Worm (Caenorhabditis elegans) whole organism, L4 larva: ENCODE results near the gene R05H5.4.
A peak's percentile ranks its signal among the peaks of the same experiment; 100 is the strongest.

ENCODE experiments used
- D1046.2 ChIP-seq: fragments of 200-800 bp; sonication (Bioruptor generic); IDR thresholded peaks from 2 replicates; pipeline ENCODE4 v1.3.6; 2022; ENCODE audit warnings: missing genetic modification characterization, missing compliant biosample characterization
- F10B5.3 ChIP-seq: sonication (generic microtip); optimal IDR thresholded peaks from 2 replicates; lab custom pipeline; 2016; ENCODE audit warnings: mild to moderate bottlenecking, missing genetic modification characterization, missing compliant biosample characterization
- F37D6.2 ChIP-seq: sonication (generic microtip); optimal IDR thresholded peaks from 2 replicates; lab custom pipeline; 2016; ENCODE audit warnings: mild to moderate bottlenecking, missing genetic modification characterization, missing compliant biosample characterization
- F44E2.7 ChIP-seq: fragments of 200-800 bp; sonication (Bioruptor generic); IDR thresholded peaks from 2 replicates; pipeline ENCODE4 v2.1.2; 2022; ENCODE audit warnings: missing genetic modification characterization, missing compliant biosample characterization
- F49E8.2 ChIP-seq: sonication (generic microtip); optimal IDR thresholded peaks from 2 replicates; lab custom pipeline; 2016; ENCODE audit warnings: missing compliant biosample characterization, mild to moderate bottlenecking, missing genetic modification characterization, borderline replicate concordance
- T26A8.4 ChIP-seq: fragments of 200-800 bp; sonication (Bioruptor generic); IDR thresholded peaks from 2 replicates; pipeline ENCODE4 v1.3.6; 2022; ENCODE audit warnings: missing genetic modification characterization, missing compliant biosample characterization
- ZK337.2 ChIP-seq: fragments of 200-800 bp; sonication (Bioruptor generic); IDR thresholded peaks from 2 replicates; pipeline ENCODE4 v1.3.6; 2022; ENCODE audit warnings: missing genetic modification reagents, missing genetic modification characterization, missing compliant biosample characterization
- ZK546.5 ChIP-seq, 2 experiments: sonication (generic microtip); optimal IDR thresholded peaks; 2 replicates each; lab custom pipeline; 2017; ENCODE audit warnings: missing biosample characterization in 2 of 2, missing genetic modification characterization in 2 of 2
- aha-1 ChIP-seq: fragments of 150-350 bp; peaks from one replicate; lab custom pipeline; 2014; ENCODE audit warnings: missing biosample characterization, missing genetic modification characterization
- arid-1 ChIP-seq: fragments of 200-800 bp; sonication (Bioruptor generic); conservative IDR thresholded peaks from 2 replicates; pipeline ENCODE4 v1.3.6; 2022; ENCODE audit warnings: missing genetic modification reagents, missing genetic modification characterization, missing compliant biosample characterization
- attf-4 ChIP-seq: sonication (generic microtip); optimal IDR thresholded peaks from 3 replicates; lab custom pipeline; 2017; ENCODE audit warnings: missing biosample characterization, missing genetic modification characterization
- ceh-20 ChIP-seq: fragments of 200-800 bp; sonication (Bioruptor generic); IDR thresholded peaks from 2 replicates; pipeline ENCODE4 v1.3.6; 2022; ENCODE audit warnings: missing genetic modification reagents, missing genetic modification characterization, missing compliant biosample characterization
- ceh-82 ChIP-seq: sonication (generic microtip); optimal IDR thresholded peaks from 2 replicates; lab custom pipeline; 2017; ENCODE audit warnings: missing biosample characterization, missing genetic modification characterization
- ces-1 ChIP-seq: fragments of 150-350 bp; sonication (generic microtip); optimal IDR thresholded peaks from 4 replicates; lab custom pipeline; 2014; ENCODE audit warnings: missing biosample characterization, missing genetic modification reagents, missing genetic modification characterization
- cey-2 ChIP-seq: sonication (generic microtip); optimal IDR thresholded peaks from 3 replicates; lab custom pipeline; 2017; ENCODE audit warnings: missing genetic modification characterization, mild to moderate bottlenecking, missing compliant biosample characterization, antibody characterized with exemption, borderline replicate concordance; ENCODE audit not compliant: insufficient read depth
- ctbp-1 ChIP-seq: fragments of 200-800 bp; sonication (Bioruptor generic); IDR thresholded peaks from 2 replicates; pipeline ENCODE4 v1.3.6; 2022; ENCODE audit warnings: missing genetic modification reagents, missing genetic modification characterization, missing compliant biosample characterization
- daf-12 ChIP-seq: fragments of 150-350 bp; optimal IDR thresholded peaks from 2 replicates; lab custom pipeline; 2014; ENCODE audit warnings: missing biosample characterization, missing genetic modification reagents, missing genetic modification characterization
- daf-16 ChIP-seq, 3 experiments: sonication (generic microtip); optimal IDR thresholded peaks; 2 replicates each; lab custom pipeline; 2016 to 2017; ENCODE audit warnings: missing genetic modification characterization in 3 of 3, missing genetic modification reagents in 3 of 3, mild to moderate bottlenecking in 2 of 3, missing compliant biosample characterization in 2 of 3, missing biosample characterization in 1 of 3, moderate library complexity in 1 of 3
- daf-8 ChIP-seq: fragments of 200-800 bp; sonication (Bioruptor generic); IDR thresholded peaks from 2 replicates; pipeline ENCODE4 v1.3.6; 2022; ENCODE audit warnings: missing genetic modification characterization, missing compliant biosample characterization
- dmd-6 ChIP-seq: fragments of 200-800 bp; sonication (Bioruptor generic); IDR thresholded peaks from 2 replicates; pipeline ENCODE4 v1.3.6; 2022; ENCODE audit warnings: missing genetic modification reagents, missing genetic modification characterization, missing compliant biosample characterization
- duxl-1 ChIP-seq: sonication (generic microtip); optimal IDR thresholded peaks from 2 replicates; lab custom pipeline; 2016; ENCODE audit warnings: mild to moderate bottlenecking, missing genetic modification characterization, moderate library complexity, missing compliant biosample characterization; ENCODE audit not compliant: poor library complexity
- egl-27 ChIP-seq: sonication (generic microtip); optimal IDR thresholded peaks from 3 replicates; lab custom pipeline; 2017; ENCODE audit warnings: missing biosample characterization, missing genetic modification reagents, missing genetic modification characterization
- egl-43 ChIP-seq: fragments of 200-800 bp; sonication (Bioruptor generic); IDR thresholded peaks from 2 replicates; pipeline ENCODE4 v1.3.6; 2022; ENCODE audit warnings: missing genetic modification reagents, missing genetic modification characterization, missing compliant biosample characterization
- fkh-10 ChIP-seq: fragments of 150-350 bp; optimal IDR thresholded peaks from 2 replicates; lab custom pipeline; 2014; ENCODE audit warnings: missing biosample characterization, missing genetic modification reagents, missing genetic modification characterization
- jun-1 ChIP-seq: fragments of 150-350 bp; optimal IDR thresholded peaks from 2 replicates; lab custom pipeline; 2014; ENCODE audit warnings: missing biosample characterization, missing genetic modification reagents, missing genetic modification characterization
- lin-13 ChIP-seq: fragments of 150-350 bp; optimal IDR thresholded peaks from 2 replicates; lab custom pipeline; 2014; ENCODE audit warnings: missing biosample characterization, missing genetic modification reagents, missing genetic modification characterization
- lin-38 ChIP-seq: fragments of 200-800 bp; sonication (Bioruptor generic); IDR thresholded peaks from 2 replicates; pipeline ENCODE4 v1.3.6; 2022; ENCODE audit warnings: missing genetic modification reagents, missing genetic modification characterization, missing compliant biosample characterization
- lin-39 ChIP-seq: fragments of 150-350 bp; optimal IDR thresholded peaks from 2 replicates; lab custom pipeline; 2014; ENCODE audit warnings: missing biosample characterization, missing genetic modification reagents, missing genetic modification characterization
- mxl-2 ChIP-seq: fragments of 200-800 bp; sonication (Bioruptor generic); conservative IDR thresholded peaks from 2 replicates; pipeline ENCODE4 v1.3.6; 2022; ENCODE audit warnings: missing genetic modification reagents, missing genetic modification characterization, missing compliant biosample characterization
- mxl-3 ChIP-seq: fragments of 200-800 bp; sonication (Bioruptor generic); optimal IDR thresholded peaks from 2 replicates; lab custom pipeline; 2018; ENCODE audit warnings: mild to moderate bottlenecking, missing genetic modification characterization, missing compliant biosample characterization
- nhr-11 ChIP-seq: fragments of 150-350 bp; optimal IDR thresholded peaks from 2 replicates; lab custom pipeline; 2014; ENCODE audit warnings: missing biosample characterization, missing genetic modification characterization
- nhr-237 ChIP-seq: sonication (generic microtip); optimal IDR thresholded peaks from 2 replicates; lab custom pipeline; 2017; ENCODE audit warnings: missing biosample characterization, missing genetic modification characterization
- nhr-28 ChIP-seq: fragments of 150-350 bp; optimal IDR thresholded peaks from 2 replicates; lab custom pipeline; 2014; ENCODE audit warnings: missing biosample characterization, missing genetic modification characterization
- nhr-42 ChIP-seq: fragments of 200-800 bp; sonication (Bioruptor generic); IDR thresholded peaks from 2 replicates; pipeline ENCODE4 v1.3.6; 2022; ENCODE audit warnings: missing genetic modification characterization, missing compliant biosample characterization
- nhr-48 ChIP-seq: sonication (generic microtip); optimal IDR thresholded peaks from 2 replicates; lab custom pipeline; 2016; ENCODE audit warnings: mild to moderate bottlenecking, missing genetic modification characterization, missing compliant biosample characterization
- pha-4 ChIP-seq, 2 experiments: fragments of 150-350 bp in 1 of 2; fragments of 200-800 bp in 1 of 2; sonication (Bioruptor generic) in 1 of 2; IDR thresholded peaks in 1 of 2; optimal IDR thresholded peaks in 1 of 2; 2 replicates each; pipeline versions ENCODE4 v1.3.6 to Lab custom; 2014 to 2022; ENCODE audit warnings: missing genetic modification characterization in 2 of 2, missing genetic modification reagents in 2 of 2, missing biosample characterization in 1 of 2, missing compliant biosample characterization in 1 of 2
- saeg-2 ChIP-seq: fragments of 200-800 bp; sonication (Bioruptor generic); IDR thresholded peaks from 2 replicates; pipeline ENCODE4 v1.3.6; 2022; ENCODE audit warnings: missing genetic modification reagents, missing genetic modification characterization, missing compliant biosample characterization
- sdz-12 ChIP-seq: fragments of 200-800 bp; sonication (Bioruptor generic); optimal IDR thresholded peaks from 2 replicates; lab custom pipeline; 2018; ENCODE audit warnings: mild to moderate bottlenecking, missing genetic modification characterization, missing compliant biosample characterization
- snpc-4 ChIP-seq: fragments of 150-350 bp; optimal IDR thresholded peaks from 2 replicates; lab custom pipeline; 2014; ENCODE audit warnings: missing biosample characterization, missing genetic modification characterization
- unc-130 ChIP-seq: sonication (generic microtip); optimal IDR thresholded peaks from 2 replicates; lab custom pipeline; 2016; ENCODE audit warnings: missing genetic modification reagents, missing genetic modification characterization, missing compliant biosample characterization
- unc-39 ChIP-seq: sonication (generic microtip); optimal IDR thresholded peaks from 2 replicates; lab custom pipeline; 2017; ENCODE audit warnings: missing biosample characterization, missing genetic modification characterization
- unc-62 ChIP-seq, 3 experiments: fragments of 150-350 bp in 1 of 3; sonication (generic microtip); optimal IDR thresholded peaks in 2 of 3; peaks in 1 of 3; 1 replicate in 1 of 3; 2 replicates in 2 of 3; lab custom pipeline; 2014 to 2017; ENCODE audit warnings: missing biosample characterization in 3 of 3, missing genetic modification characterization in 3 of 3, missing genetic modification reagents in 3 of 3, missing genotype in 1 of 3
- vab-7 ChIP-seq: fragments of 200-800 bp; sonication (Bioruptor generic); IDR thresholded peaks from 2 replicates; pipeline ENCODE4 v1.3.6; 2022; ENCODE audit warnings: missing genetic modification reagents, missing genetic modification characterization, missing compliant biosample characterization
- zfp-2 ChIP-seq: sonication (generic microtip); optimal IDR thresholded peaks from 2 replicates; lab custom pipeline; 2016; ENCODE audit warnings: mild to moderate bottlenecking, missing genetic modification characterization, missing compliant biosample characterization
- zip-11 ChIP-seq: fragments of 200-800 bp; sonication (Bioruptor generic); IDR thresholded peaks from 2 replicates; pipeline ENCODE4 v1.3.6; 2022; ENCODE audit warnings: missing genetic modification characterization, missing compliant biosample characterization
- ztf-11 ChIP-seq: fragments of 150-350 bp; optimal IDR thresholded peaks from 2 replicates; lab custom pipeline; 2014; ENCODE audit warnings: missing biosample characterization, missing genetic modification characterization

Gene R05H5.4

ce11 chrII:10170837-10171318 is 28.9 kb downstream of the R05H5.4 start, which contains the start of gene gpd-4:
TSS of gene gpd-4 (plus strand) at chrII:10171268.
- peak; percentile 15 for TF ChIP-seq unc-130
- TF ChIP-seq unc-39 (tag; lab: Kevin White, UChicago), result no peak

ce11 chrII:10168905-10169782 is 30.7 kb downstream of the R05H5.4 start, which contains the start of gene daf-19:
TSS of gene daf-19 (minus strand) at chrII:10169346.
- TF ChIP-seq nhr-28 (tag; lab: Kevin White, UChicago) (peak; percentile 56), cey-2 (tag; lab: Kevin White, UChicago) (peak; percentile 68), pha-4 (GFP tag; IDR thresholded peaks at IDR 0.05; lab: Robert Waterston, UW) (0 out of 2 replicates have a peak, but pooled peaks have one; percentile 13), pha-4 (tag; optimal IDR thresholded peaks at IDR 0.05; lab: Kevin White, UChicago) (no peak), egl-27 (tag; lab: Kevin White, UChicago) (no peak), nhr-237 (tag; lab: Kevin White, UChicago) (no peak), vab-7 (no peak), duxl-1 (tag; lab: Kevin White, UChicago) (peak; percentile 6), dmd-6 (GFP tag; lab: Robert Waterston, UW) (peak; percentile 42), D1046.2 (GFP tag; lab: Robert Waterston, UW) (no peak), daf-16 (GFP tag; optimal IDR thresholded peaks at IDR 0.05; lab: Kevin White, UChicago) (no peak), daf-16 (tag; optimal IDR thresholded peaks at IDR 0.05; lab: Kevin White, UChicago) (peak; percentile 43), mxl-2 (GFP tag; lab: Robert Waterston, UW) (no peak), ztf-11 (tag; lab: Kevin White, UChicago) (no peak), ZK337.2 (GFP tag; lab: Robert Waterston, UW) (no peak), aha-1 (tag; lab: Kevin White, UChicago) (peak; percentile 91), nhr-48 (no peak), ceh-20 (no peak), saeg-2 (GFP tag; lab: Robert Waterston, UW) (no peak), attf-4 (tag; lab: Kevin White, UChicago) (no peak), egl-43 (GFP tag; lab: Robert Waterston, UW) (peak; percentile 71), T26A8.4 (GFP tag; lab: Robert Waterston, UW) (0 out of 2 replicates have a peak, but pooled peaks have one; percentile 56), zip-11 (GFP tag; lab: Robert Waterston, UW) (no peak), F44E2.7 (no peak), fkh-10 (GFP tag; lab: Kevin White, UChicago) (peak; percentile 5), unc-62 (GFP tag; optimal IDR thresholded peaks at IDR 0.05 in 1 of 2; lab: Kevin White, UChicago) (peak in 1 of 2 experiments; percentile 7), unc-62 (tag; optimal IDR thresholded peaks at IDR 0.05; lab: Kevin White, UChicago) (no peak), ZK546.5 (tag; optimal IDR thresholded peaks at IDR 0.05; lab: Kevin White, UChicago) (no peak), zfp-2 (tag; lab: Kevin White, UChicago) (no peak), daf-12 (tag; lab: Kevin White, UChicago) (no peak), lin-38 (GFP tag; lab: Robert Waterston, UW) (peak; percentile 59), jun-1 (no peak), lin-39 (tag; lab: Kevin White, UChicago) (no peak), nhr-42 (no peak), lin-13 (GFP tag; lab: Kevin White, UChicago) (peak; percentile 14), ceh-82 (tag; lab: Kevin White, UChicago) (no peak), sdz-12 (GFP tag; lab: Kevin White, UChicago) (peak; percentile 47), ces-1 (GFP tag; lab: Kevin White, UChicago) (no peak), snpc-4 (tag; lab: Kevin White, UChicago) (no peak), mxl-3 (GFP tag; lab: Kevin White, UChicago) (peak; percentile 40), daf-8 (no peak), F37D6.2 (tag; lab: Kevin White, UChicago) (peak; percentile 50), nhr-11 (tag; lab: Kevin White, UChicago) (peak; percentile 94), arid-1 (GFP tag; lab: Robert Waterston, UW) (no peak; the same call in 1 of the 2 replicates), F10B5.3 (tag; lab: Kevin White, UChicago) (no peak), F49E8.2 (tag; lab: Kevin White, UChicago) (no peak), ctbp-1 (GFP tag; lab: Robert Waterston, UW) (no peak)
